Worm (Caenorhabditis elegans): ENCODE data around the gene srt-52.

Gene srt-52

DNA sequence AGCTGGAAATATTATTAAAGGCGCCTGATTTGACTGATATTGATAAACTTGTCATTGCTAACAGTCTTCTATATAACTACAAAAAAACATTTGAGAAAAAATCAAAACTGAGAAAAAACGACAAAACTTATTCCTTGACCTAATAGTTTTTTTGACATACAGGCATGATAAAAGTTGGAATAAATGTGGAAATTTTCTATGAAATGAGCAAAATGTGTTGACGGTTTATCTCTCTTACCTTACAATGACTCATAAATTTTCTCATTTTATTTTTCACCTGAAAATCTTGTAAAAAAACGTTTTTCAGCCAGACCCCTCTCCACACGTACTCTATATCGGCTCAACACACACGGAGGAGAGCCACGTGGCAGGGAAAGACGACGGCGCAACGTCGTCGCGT, 35.3 kb downstream of the srt-52 start, which contains the start of gene egl-8:
Gene egl-8, plus strand, starts transcription at position 301 of the 400 bp plus-strand sequence.
- TF ChIP-seq daf-12 (tag; optimal IDR thresholded peaks at IDR 0.05) (no peak), tbx-2 (tag; optimal IDR thresholded peaks at IDR 0.05) (no peak), lin-39 (tag; optimal IDR thresholded peaks at IDR 0.05) (no peak), unc-62 (GFP tag; optimal IDR thresholded peaks at IDR 0.05) (no peak), sea-2 (GFP tag; optimal IDR thresholded peaks at IDR 0.05) (no peak), zag-1 (tag; optimal IDR thresholded peaks at IDR 0.05) (no peak), ama-1 (optimal IDR thresholded peaks at IDR 0.05) (no peak), ZK546.5 (tag; optimal IDR thresholded peaks at IDR 0.05) (no peak), ceh-28 (tag; optimal IDR thresholded peaks at IDR 0.05) (no peak)

DNA sequence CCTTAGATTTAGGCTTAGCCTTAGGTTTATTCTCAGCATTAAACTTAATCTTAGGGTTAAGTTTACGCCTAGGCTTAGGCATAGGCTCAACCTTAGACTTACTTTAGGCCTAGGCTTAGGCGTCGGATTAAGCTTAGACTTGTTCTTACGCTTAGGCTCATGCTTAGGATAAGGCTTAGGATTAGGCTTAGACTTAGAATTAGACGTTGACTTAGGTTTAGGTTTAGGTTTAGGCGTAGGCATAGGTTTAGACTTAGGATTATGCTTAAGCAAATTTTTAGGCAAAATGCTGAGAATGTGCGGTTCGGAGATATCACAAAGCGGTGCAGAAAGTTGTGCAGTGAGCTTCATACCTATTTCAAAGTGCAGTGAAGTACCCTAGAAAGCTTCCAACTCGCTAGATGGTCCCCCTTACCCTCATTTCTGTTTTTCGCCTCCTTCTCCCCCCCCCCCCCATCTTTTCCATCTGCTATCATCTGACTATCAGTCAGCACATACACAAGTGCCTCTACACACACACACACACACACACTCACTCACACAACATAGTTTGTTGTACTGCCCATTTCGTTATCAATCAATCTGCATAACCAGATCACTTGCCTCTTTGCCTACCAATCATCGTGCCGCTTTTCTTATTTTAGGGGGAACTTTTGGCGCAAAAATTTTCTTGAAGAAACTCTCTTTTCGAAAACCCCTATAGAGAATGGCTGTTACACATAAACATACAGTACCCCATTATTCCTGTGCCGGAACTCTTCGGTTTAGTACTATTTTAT, 39.6 kb downstream of the srt-52 start:
- TF ChIP-seq lin-15B (tag; optimal IDR thresholded peaks at IDR 0.05) (no peak), nfya-1 (tag; optimal IDR thresholded peaks at IDR 0.05; ENCODE audit: insufficient read depth) (peak; percentile 58), nhr-237 (tag; optimal IDR thresholded peaks at IDR 0.05) (no peak), ztf-4 (tag; optimal IDR thresholded peaks at IDR 0.05) (no peak), pqm-1 (tag; optimal IDR thresholded peaks at IDR 0.05) (peak; percentile 34), pha-4 (tag; optimal IDR thresholded peaks at IDR 0.05) (peak; percentile 8), elt-2 (tag; optimal IDR thresholded peaks at IDR 0.05) (peak; percentile 66), aly-2 (tag; optimal IDR thresholded peaks at IDR 0.05) (no peak)

- no peak for TF ChIP-seq fkh-10 (GFP tag; optimal IDR thresholded peaks at IDR 0.05)
- no peak for TF ChIP-seq ceh-28 (tag; optimal IDR thresholded peaks at IDR 0.05)
- TF ChIP-seq snpc-4 (tag; optimal IDR thresholded peaks at IDR 0.05): no peak
- no peak for TF ChIP-seq skn-1 (tag; optimal IDR thresholded peaks at IDR 0.05)
- TF ChIP-seq zag-1 (tag; optimal IDR thresholded peaks at IDR 0.05): no peak
- TF ChIP-seq elt-2 (tag; optimal IDR thresholded peaks at IDR 0.05): no peak
- TF ChIP-seq jun-1 (tag; optimal IDR thresholded peaks at IDR 0.05): no peak
- no peak for TF ChIP-seq nhr-237 (tag; optimal IDR thresholded peaks at IDR 0.05)
- no peak for TF ChIP-seq unc-62 (GFP tag; optimal IDR thresholded peaks at IDR 0.05)
- TF ChIP-seq ztf-4 (tag; optimal IDR thresholded peaks at IDR 0.05): no peak
- TF ChIP-seq nhr-67 (tag; optimal IDR thresholded peaks at IDR 0.05): no peak
- TF ChIP-seq lsy-12 (tag; optimal IDR thresholded peaks at IDR 0.05): no peak
- TF ChIP-seq fos-1 (tag; optimal IDR thresholded peaks at IDR 0.05): no peak
- no peak for TF ChIP-seq ama-1 (optimal IDR thresholded peaks at IDR 0.05)
- TF ChIP-seq unc-39 (tag; optimal IDR thresholded peaks at IDR 0.05): no peak
- no peak for TF ChIP-seq nhr-77 (tag; optimal IDR thresholded peaks at IDR 0.05)
- no peak for TF ChIP-seq ZK546.5 (tag; optimal IDR thresholded peaks at IDR 0.05)
- TF ChIP-seq elt-3 (tag; optimal IDR thresholded peaks at IDR 0.05): no peak
- TF ChIP-seq ztf-11 (tag; optimal IDR thresholded peaks at IDR 0.05): no peak
- no peak for TF ChIP-seq eor-1 (tag; optimal IDR thresholded peaks at IDR 0.05)
Measured at ce11 chrV:11708-12107, 44.1 kb downstream of the srt-52 start.

DNA sequence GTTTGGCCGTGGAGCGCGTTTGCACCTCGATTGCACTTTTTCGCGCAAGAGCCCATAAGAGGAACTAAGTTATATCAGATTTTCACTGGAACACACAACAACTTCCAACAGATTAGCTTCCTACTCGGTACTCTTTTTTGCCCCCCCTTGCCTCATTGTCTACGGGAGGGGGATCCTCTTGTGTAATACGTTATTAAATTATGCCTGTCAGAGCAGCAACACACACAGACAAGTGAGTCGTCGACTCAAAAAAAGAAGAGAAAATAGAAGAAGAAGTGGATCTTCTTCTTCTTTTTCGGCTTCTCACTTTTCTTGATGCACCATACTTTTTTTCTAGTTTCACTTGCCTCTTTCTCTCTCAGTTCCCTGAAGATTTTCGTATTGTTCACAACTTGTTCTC, 44.7 kb downstream of the srt-52 start:
- no peak for TF ChIP-seq nhr-237 (tag; optimal IDR thresholded peaks at IDR 0.05)
- TF ChIP-seq fkh-10 (GFP tag; optimal IDR thresholded peaks at IDR 0.05): peak; percentile 28

DNA sequence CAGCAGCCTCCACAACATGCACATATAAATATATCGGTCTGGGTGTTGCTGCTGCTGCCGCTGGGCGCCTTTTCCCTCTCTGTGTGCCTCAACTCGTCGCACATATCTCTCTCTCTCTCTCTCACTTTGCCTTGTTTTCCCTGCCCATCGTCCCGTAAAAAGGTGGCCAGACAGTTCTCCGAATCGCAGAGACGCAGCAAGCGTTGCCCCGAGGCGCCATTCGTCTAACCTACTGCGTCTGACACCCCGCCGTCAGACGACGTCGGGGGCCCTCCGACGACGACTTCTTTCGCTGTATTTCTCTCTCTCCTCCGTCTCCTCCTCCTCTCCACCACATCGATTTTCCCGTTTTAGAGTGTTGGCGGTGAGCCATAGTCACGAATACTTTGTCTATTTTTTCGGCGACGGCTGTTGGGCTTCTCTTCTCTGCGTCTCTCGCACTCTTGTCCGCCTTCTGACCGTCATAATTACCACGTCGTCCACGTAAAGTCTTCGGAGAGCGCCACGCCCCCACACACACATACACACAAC, 47.1 kb downstream of the srt-52 start, which contains the start of gene B0348.10:
Gene B0348.10, minus strand, starts transcription at position 24 of the 531 bp plus-strand sequence.
- TF ChIP-seq snpc-4 (tag; optimal IDR thresholded peaks at IDR 0.05): no peak
- TF ChIP-seq zag-1 (tag; optimal IDR thresholded peaks at IDR 0.05): peak; percentile 30
- peak; percentile 62 for TF ChIP-seq sea-2 (GFP tag; optimal IDR thresholded peaks at IDR 0.05)
- TF ChIP-seq ceh-9 (tag; optimal IDR thresholded peaks at IDR 0.05): no peak
- no peak for TF ChIP-seq aly-2 (tag; optimal IDR thresholded peaks at IDR 0.05)
- TF ChIP-seq mml-1 (tag; optimal IDR thresholded peaks at IDR 0.05): no peak
- no peak for TF ChIP-seq nhr-77 (tag; optimal IDR thresholded peaks at IDR 0.05)
- TF ChIP-seq jun-1 (tag; optimal IDR thresholded peaks at IDR 0.05): peak; percentile 13
- TF ChIP-seq lsy-12 (tag; optimal IDR thresholded peaks at IDR 0.05): peak; percentile 48
- TF ChIP-seq ceh-28 (tag; optimal IDR thresholded peaks at IDR 0.05): peak; percentile 77
- TF ChIP-seq pqm-1 (tag; optimal IDR thresholded peaks at IDR 0.05): no peak
- TF ChIP-seq ZK546.5 (tag; optimal IDR thresholded peaks at IDR 0.05): no peak
- TF ChIP-seq ztf-11 (tag; optimal IDR thresholded peaks at IDR 0.05): no peak
- TF ChIP-seq unc-39 (tag; optimal IDR thresholded peaks at IDR 0.05): no peak
- TF ChIP-seq nhr-67 (tag; optimal IDR thresholded peaks at IDR 0.05): no peak
- TF ChIP-seq mdl-1 (tag; optimal IDR thresholded peaks at IDR 0.05): no peak
- TF ChIP-seq nhr-43 (tag; optimal IDR thresholded peaks at IDR 0.05; ENCODE audit: poor library complexity, severe bottlenecking): peak; percentile 35
- peak; percentile 63 for TF ChIP-seq tbx-2 (tag; optimal IDR thresholded peaks at IDR 0.05)
- TF ChIP-seq nhr-25 (tag; optimal IDR thresholded peaks at IDR 0.05): peak; percentile 66
- no peak for TF ChIP-seq elt-1 (tag; optimal IDR thresholded peaks at IDR 0.05)
- no peak for TF ChIP-seq nhr-23 (tag; optimal IDR thresholded peaks at IDR 0.05)
- TF ChIP-seq lin-15B (tag; optimal IDR thresholded peaks at IDR 0.05): peak; percentile 56
- TF ChIP-seq ceh-16 (tag; optimal IDR thresholded peaks at IDR 0.05): no peak
- TF ChIP-seq daf-12 (tag; optimal IDR thresholded peaks at IDR 0.05): no peak
- TF ChIP-seq hmg-11 (tag; optimal IDR thresholded peaks at IDR 0.05): peak; percentile 92
- no peak for TF ChIP-seq nhr-76 (tag; optimal IDR thresholded peaks at IDR 0.05)
- TF ChIP-seq elt-3 (tag; optimal IDR thresholded peaks at IDR 0.05): no peak
- TF ChIP-seq nhr-11 (tag; optimal IDR thresholded peaks at IDR 0.05): no peak
- peak; percentile 69 for TF ChIP-seq lin-39 (tag; optimal IDR thresholded peaks at IDR 0.05)
- TF ChIP-seq nhr-12 (tag; optimal IDR thresholded peaks at IDR 0.05): no peak
- no peak for TF ChIP-seq ztf-4 (tag; optimal IDR thresholded peaks at IDR 0.05)

All from whole organism, L3 larva.